Fruit fly (Drosophila melanogaster): Measurements from ENCODE around the gene PICK1.

PICK1 gene

dm6 chr2L:12719712-12720429 is 25.0 kb downstream of the PICK1 start (continued):
- no peak for TF ChIP-seq CG10565 (GFP tag; optimal IDR thresholded peaks at IDR 0.05)
- no peak for TF ChIP-seq Camta (GFP tag; optimal IDR thresholded peaks at IDR 0.05)
- TF ChIP-seq CG2202 (tag; optimal IDR thresholded peaks at IDR 0.05): no peak
- TF ChIP-seq MTF-1 (GFP tag; optimal IDR thresholded peaks at IDR 0.05; ENCODE audit: borderline replicate concordance): no peak
- TF ChIP-seq CG18011 (GFP tag; optimal IDR thresholded peaks at IDR 0.05): no peak
- TF ChIP-seq sug (tag; optimal IDR thresholded peaks at IDR 0.05): peak; percentile 81
- no peak for TF ChIP-seq CG15011 (GFP tag; optimal IDR thresholded peaks at IDR 0.05)
- TF ChIP-seq Hey (tag; optimal IDR thresholded peaks at IDR 0.05): peak; percentile 60
- peak; percentile 23 for TF ChIP-seq nom (GFP tag; optimal IDR thresholded peaks at IDR 0.05)
- TF ChIP-seq CG12155 (GFP tag; optimal IDR thresholded peaks at IDR 0.05): no peak
- TF ChIP-seq HLHmδ (GFP tag; optimal IDR thresholded peaks at IDR 0.05): no peak
- peak; percentile 1 for TF ChIP-seq corto (GFP tag; optimal IDR thresholded peaks at IDR 0.05)
- no peak for TF ChIP-seq C15 (GFP tag; IDR thresholded peaks at IDR 0.05)
- no peak for TF ChIP-seq hb (GFP tag; IDR thresholded peaks at IDR 0.05; ENCODE audit: partially characterized antibody)
- peak; percentile 6 for TF ChIP-seq cwo (GFP tag; optimal IDR thresholded peaks at IDR 0.05)
- TF ChIP-seq cad (GFP tag; optimal IDR thresholded peaks at IDR 0.05): no peak
- TF ChIP-seq CG3163 (GFP tag; optimal IDR thresholded peaks at IDR 0.05): no peak
- no peak for TF ChIP-seq fd102C (GFP tag; optimal IDR thresholded peaks at IDR 0.05)
- no peak for TF ChIP-seq Rx (GFP tag; IDR thresholded peaks at IDR 0.05)
- no peak for TF ChIP-seq CG11723 (GFP tag; optimal IDR thresholded peaks at IDR 0.05)
- no peak for TF ChIP-seq lmd (GFP tag; IDR thresholded peaks at IDR 0.05)
- no peak for TF ChIP-seq eve (GFP tag; optimal IDR thresholded peaks at IDR 0.05)
- TF ChIP-seq ro (GFP tag; IDR thresholded peaks at IDR 0.05): no peak
- TF ChIP-seq PHDP (tag; optimal IDR thresholded peaks at IDR 0.05): no peak
- no peak for TF ChIP-seq CG1832 (GFP tag; optimal IDR thresholded peaks at IDR 0.05)
- no peak for TF ChIP-seq slbo (GFP tag; IDR thresholded peaks at IDR 0.05)
- TF ChIP-seq CG6683 (GFP tag; optimal IDR thresholded peaks at IDR 0.05): no peak
- TF ChIP-seq cas (GFP tag; IDR thresholded peaks at IDR 0.05): no peak
- no peak for TF ChIP-seq Atf3 (GFP tag; optimal IDR thresholded peaks at IDR 0.05)
- TF ChIP-seq shn (GFP tag; optimal IDR thresholded peaks at IDR 0.05): no peak
- TF ChIP-seq bsh (GFP tag; optimal IDR thresholded peaks at IDR 0.05): peak in 1 of 2 experiments; percentile 18
- TF ChIP-seq CG31224 (GFP tag; IDR thresholded peaks at IDR 0.05): peak; percentile 57
- TF ChIP-seq CkIIα-i1 (GFP tag; IDR thresholded peaks at IDR 0.05): no peak
- TF ChIP-seq Med (GFP tag): peak; percentile 73
- no peak for TF ChIP-seq lola (GFP tag; optimal IDR thresholded peaks at IDR 0.05)

dm6 chr2L:12720430-12721396 is 25.9 kb downstream of the PICK1 start:
- TF ChIP-seq BtbVII (GFP tag; optimal IDR thresholded peaks at IDR 0.05): peak; percentile 63
- TF ChIP-seq CG9609 (GFP tag; optimal IDR thresholded peaks at IDR 0.05): no peak
- peak; percentile 45; the same call in 1 of the 3 replicates for TF ChIP-seq zfh1 (GFP tag; IDR thresholded peaks at IDR 0.05)
- TF ChIP-seq NC2α (GFP tag; optimal IDR thresholded peaks at IDR 0.05): no peak
- TF ChIP-seq Rfx (GFP tag; IDR thresholded peaks at IDR 0.05): peak; percentile 60
- peak; percentile 30 for TF ChIP-seq CG7987 (GFP tag; optimal IDR thresholded peaks at IDR 0.05)
- no peak for TF ChIP-seq pros (GFP tag; optimal IDR thresholded peaks at IDR 0.05)
- no peak for TF ChIP-seq Dip2 (GFP tag; IDR thresholded peaks at IDR 0.05)
- peak; percentile 92 for TF ChIP-seq mirr (GFP tag; optimal IDR thresholded peaks at IDR 0.05)
- TF ChIP-seq CG7271 (tag; optimal IDR thresholded peaks at IDR 0.05): no peak
- peak; percentile 70 for TF ChIP-seq stc (GFP tag; IDR thresholded peaks at IDR 0.05)
- peak; percentile 59 for TF ChIP-seq CG14014 (GFP tag; IDR thresholded peaks at IDR 0.05)
- no peak for TF ChIP-seq CG43689 (GFP tag; IDR thresholded peaks at IDR 0.05)
- peak; percentile 30 for TF ChIP-seq Sox102F (GFP tag; optimal IDR thresholded peaks at IDR 0.05)
